Comparison of ENCODE assay signal across 2 fruit fly cellular contexts in the genomic region with DNA sequence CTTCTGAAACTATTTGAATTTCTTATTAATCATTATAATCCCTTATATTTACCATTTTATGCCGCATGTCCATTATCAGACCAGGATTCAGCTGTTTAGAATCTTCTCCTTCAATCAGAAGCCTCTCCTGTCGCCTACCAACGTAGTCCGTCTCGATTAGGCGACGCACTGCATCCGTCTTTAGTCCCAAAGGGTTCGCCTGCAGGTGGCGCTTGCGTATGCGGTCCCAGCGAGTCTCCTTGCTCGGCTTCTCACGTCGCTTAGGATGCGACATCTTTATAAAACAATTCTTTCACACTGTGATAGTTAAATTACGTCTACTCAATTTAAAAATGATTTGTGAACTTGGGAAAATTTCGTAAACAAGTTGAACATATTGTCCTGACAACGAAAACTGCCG.
TF ChIP-seq lines count a peak whose summit lies in the region.

A gene (minus strand): TSS at position 380 of the 400 bp plus-strand sequence.

- peak; percentile 65 to 73 for TF ChIP-seq CTCF in S2 (optimal IDR thresholded peaks at IDR 0.05; lab: Kevin White, UChicago)
- TF ChIP-seq CTCF in whole organism, embryonic (GFP tag; optimal IDR thresholded peaks at IDR 0.05; lab: Kevin White, UChicago): peak; percentile 78

TF ChIP-seq in whole organism, embryonic, 481 proteins besides CTCF, POLR2A, EP300 and RAD21:
- TF ChIP-seq CG4282 (GFP tag; optimal IDR thresholded peaks at IDR 0.05; lab: Kevin White, UChicago): no peak
- TF ChIP-seq CG1529 (GFP tag; optimal IDR thresholded peaks at IDR 0.05; lab: Kevin White, UChicago): no peak
- TF ChIP-seq ttk (GFP tag; IDR thresholded peaks at IDR 0.05; lab: Robert Waterston, UW): no peak
- TF ChIP-seq sens (GFP tag; lab: Kevin White, UChicago): no peak
- no peak for TF ChIP-seq CG1233 (GFP tag; optimal IDR thresholded peaks at IDR 0.05; lab: Kevin White, UChicago)
- TF ChIP-seq CG1832 (GFP tag; optimal IDR thresholded peaks at IDR 0.05; lab: Kevin White, UChicago): no peak
- no peak for TF ChIP-seq Dbx (GFP tag; IDR thresholded peaks at IDR 0.05; lab: Robert Waterston, UW)
